Fruit fly (Drosophila melanogaster): ENCODE results near the gene CG4928.

Gene CG4928

DNA sequence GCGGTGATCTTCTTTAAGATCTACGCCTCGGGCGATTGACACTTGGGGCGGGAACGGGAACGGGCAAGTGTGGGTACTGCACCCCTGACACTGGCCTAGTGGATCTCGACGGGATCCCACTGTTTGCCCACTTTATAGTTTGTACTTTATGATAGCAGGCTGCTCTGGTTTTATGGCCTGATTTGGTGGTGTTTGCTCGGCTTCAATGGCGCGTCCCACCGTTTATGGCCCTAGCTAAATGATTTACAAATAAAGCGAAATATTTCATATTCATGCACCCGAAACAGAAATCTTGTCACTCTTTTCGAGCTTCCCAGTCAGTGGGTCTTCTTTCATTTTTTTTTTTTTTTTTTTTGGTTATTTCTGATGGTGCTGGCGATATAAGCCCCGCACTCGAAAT lies 22.4 kb upstream of the CG4928 start:
- peak; percentile 31 for TF ChIP-seq MTF-1 (GFP tag; optimal IDR thresholded peaks at IDR 0.05; ENCODE audit: borderline replicate concordance)
- no peak for TF ChIP-seq CG32532 (GFP tag; IDR thresholded peaks at IDR 0.05)
- peak; percentile 35 for TF ChIP-seq ATbp (GFP tag; optimal IDR thresholded peaks at IDR 0.05)
- peak; percentile 45 for TF ChIP-seq CG3281 (GFP tag; optimal IDR thresholded peaks at IDR 0.05)
- peak; percentile 28 for TF ChIP-seq unpg (GFP tag; optimal IDR thresholded peaks at IDR 0.05)
- peak; percentile 10 for TF ChIP-seq Meics (GFP tag; optimal IDR thresholded peaks at IDR 0.05)
- TF ChIP-seq CG15514 (GFP tag; optimal IDR thresholded peaks at IDR 0.05), result peak; percentile 37
- peak; percentile 32 for TF ChIP-seq schlank (tag; optimal IDR thresholded peaks at IDR 0.05)
- peak; percentile 61 for TF ChIP-seq Med (GFP tag)
- TF ChIP-seq BtbVII (GFP tag; optimal IDR thresholded peaks at IDR 0.05), result peak; percentile 24
- TF ChIP-seq PHDP (tag; optimal IDR thresholded peaks at IDR 0.05), result peak; percentile 41
- peak; percentile 2 for TF ChIP-seq mirr (GFP tag; optimal IDR thresholded peaks at IDR 0.05)
- TF ChIP-seq CG14014 (GFP tag; IDR thresholded peaks at IDR 0.05), result peak; percentile 12; the same call in 1 of the 2 replicates
- TF ChIP-seq CG10543 (GFP tag; optimal IDR thresholded peaks at IDR 0.05), result peak; percentile 2
- peak; percentile 9 for TF ChIP-seq cwo (GFP tag; optimal IDR thresholded peaks at IDR 0.05)
- no peak for TF ChIP-seq gcm2 (GFP tag; optimal IDR thresholded peaks at IDR 0.05)
- TF ChIP-seq az2 (GFP tag; optimal IDR thresholded peaks at IDR 0.05), result no peak
- no peak for TF ChIP-seq CG7357 (GFP tag; IDR thresholded peaks at IDR 0.05)
- TF ChIP-seq row (GFP tag; IDR thresholded peaks at IDR 0.05), result no peak
- TF ChIP-seq dan (GFP tag; IDR thresholded peaks at IDR 0.05), result no peak
- no peak for TF ChIP-seq CG8478 (optimal IDR thresholded peaks at IDR 0.05)
- peak; percentile 46 for TF ChIP-seq Fer1 (GFP tag; optimal IDR thresholded peaks at IDR 0.05)
- no peak for TF ChIP-seq NC2β (GFP tag; optimal IDR thresholded peaks at IDR 0.05)
- peak; percentile 57 for TF ChIP-seq CG13296 (GFP tag; optimal IDR thresholded peaks at IDR 0.05)

DNA sequence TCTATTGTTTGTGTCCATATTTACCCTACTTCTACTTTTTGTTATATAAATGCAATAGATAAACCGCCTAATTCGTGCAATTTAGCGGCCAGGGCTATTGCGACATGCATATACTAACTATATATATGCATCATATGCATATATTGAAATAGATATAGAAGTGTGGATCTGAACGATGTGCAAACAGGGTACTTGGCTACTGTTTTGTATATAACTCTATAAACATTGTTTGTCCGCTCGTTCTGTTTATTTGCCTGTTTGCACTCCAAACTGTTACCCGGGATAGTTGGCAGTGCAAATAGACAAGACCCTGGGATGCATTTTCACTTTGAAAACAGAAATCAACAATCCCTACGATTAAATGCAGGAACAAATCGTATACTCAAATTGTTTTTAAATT lies 19.9 kb upstream of the CG4928 start:
- TF ChIP-seq MBD-R2 (GFP tag; IDR thresholded peaks at IDR 0.05) (no peak), Med (GFP tag) (peak; percentile 28)

DNA sequence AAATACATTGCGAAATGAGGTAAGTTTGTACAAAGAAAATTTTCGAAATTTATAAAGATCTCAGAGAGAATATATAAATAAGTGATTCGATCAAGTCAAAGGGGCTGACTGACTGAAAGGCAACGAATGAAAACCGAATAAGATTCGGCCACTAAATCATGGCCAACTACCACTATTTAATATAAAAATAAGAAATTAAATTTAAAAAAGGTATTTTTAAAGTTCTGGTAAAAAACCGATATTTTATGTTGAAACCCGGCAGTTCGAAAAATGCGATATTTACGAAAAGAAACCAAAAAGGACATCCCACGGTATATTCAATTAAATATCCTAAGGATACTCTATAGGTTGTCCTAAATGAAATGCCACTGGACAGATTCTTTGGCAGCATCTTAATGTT lies 15.9 kb upstream of the CG4928 start, which contains the start of gene CG33252:
TSS of gene CG33252 (minus strand) at position 101 of the 400 bp plus-strand sequence.
- TF ChIP-seq gcm2 (GFP tag; optimal IDR thresholded peaks at IDR 0.05) (no peak), Ets97D (GFP tag; optimal IDR thresholded peaks at IDR 0.05) (no peak), Fer3 (tag; optimal IDR thresholded peaks at IDR 0.05) (no peak), D19A (tag; optimal IDR thresholded peaks at IDR 0.05) (no peak), prd (optimal IDR thresholded peaks at IDR 0.05) (no peak), prd (GFP tag; IDR thresholded peaks at IDR 0.05) (no peak), dmrt11E (tag; optimal IDR thresholded peaks at IDR 0.05) (no peak), hbn (GFP tag; IDR thresholded peaks at IDR 0.05; ENCODE audit: partially characterized antibody) (no peak), TFAM (GFP tag; optimal IDR thresholded peaks at IDR 0.05) (no peak), CHES-1-like (GFP tag; optimal IDR thresholded peaks at IDR 0.05) (no peak), grau (tag; optimal IDR thresholded peaks at IDR 0.05) (no peak), tup (GFP tag; optimal IDR thresholded peaks at IDR 0.05) (no peak), gcm (GFP tag; optimal IDR thresholded peaks at IDR 0.05) (no peak), CTCF (GFP tag; optimal IDR thresholded peaks at IDR 0.05) (no peak), her (GFP tag; optimal IDR thresholded peaks at IDR 0.05) (no peak), CG11093 (GFP tag; IDR thresholded peaks at IDR 0.05) (no peak), dan (GFP tag; IDR thresholded peaks at IDR 0.05) (no peak), E2f2 (GFP tag; IDR thresholded peaks at IDR 0.05) (no peak)
